Fruit fly (Drosophila melanogaster) whole organism, embryonic: ENCODE data around the gene Cpr78E.

ENCODE experiments used
- C15 ChIP-seq: fragments of 200-800 bp; sonication (Bioruptor generic); IDR thresholded peaks from 3 replicates; pipeline ENCODE4 v1.3.6; 2022; ENCODE audit warnings: missing biosample characterization, missing genetic modification characterization
- CG1024 ChIP-seq: fragments of 200-800 bp; sonication (Bioruptor generic); IDR thresholded peaks from 2 replicates; pipeline ENCODE4 v1.3.6; 2022; ENCODE audit warnings: missing biosample characterization, missing genetic modification characterization
- CG12659 ChIP-seq: fragments of 200-800 bp; sonication (Bioruptor generic); optimal IDR thresholded peaks from 3 replicates; lab custom pipeline; 2017; ENCODE audit warnings: mild to moderate bottlenecking, missing biosample characterization, missing genetic modification reagents, missing genetic modification characterization
- CG14710 ChIP-seq: fragments of 200-800 bp; sonication (Bioruptor generic); optimal IDR thresholded peaks from 3 replicates; lab custom pipeline; 2019; ENCODE audit warnings: missing biosample characterization, mild to moderate bottlenecking, missing genetic modification characterization, moderate library complexity
- CG1602 ChIP-seq: fragments of 200-800 bp; sonication (Bioruptor generic); optimal IDR thresholded peaks from 3 replicates; lab custom pipeline; 2016; ENCODE audit warnings: missing biosample characterization, missing genetic modification characterization
- CG1603 ChIP-seq: fragments of 200-800 bp; sonication (Bioruptor generic); optimal IDR thresholded peaks from 2 replicates; lab custom pipeline; 2019; ENCODE audit warnings: missing biosample characterization, mild to moderate bottlenecking, missing genetic modification characterization, moderate library complexity
- CG17802 ChIP-seq: fragments of 200-800 bp; sonication (Bioruptor generic); optimal IDR thresholded peaks from 2 replicates; lab custom pipeline; 2018; ENCODE audit warnings: missing biosample characterization, mild to moderate bottlenecking, missing genetic modification characterization, moderate library complexity
- CG18262 ChIP-seq: fragments of 200-800 bp; optimal IDR thresholded peaks from 3 replicates; lab custom pipeline; 2019; ENCODE audit warnings: missing biosample characterization, mild to moderate bottlenecking, missing genetic modification characterization, moderate library complexity
- CG18764 ChIP-seq: fragments of 200-800 bp; sonication (Bioruptor generic); optimal IDR thresholded peaks from 3 replicates; lab custom pipeline; 2016; ENCODE audit warnings: missing biosample characterization, missing genetic modification characterization
- CG2120 ChIP-seq: fragments of 200-800 bp; sonication (Bioruptor generic); optimal IDR thresholded peaks from 3 replicates; lab custom pipeline; 2016; ENCODE audit warnings: missing biosample characterization, missing genetic modification characterization
- CG30403 ChIP-seq: fragments of 200-800 bp; sonication (Bioruptor generic); optimal IDR thresholded peaks from 3 replicates; lab custom pipeline; 2016; ENCODE audit warnings: missing biosample characterization, missing genetic modification characterization
- CG30431 ChIP-seq: fragments of 200-800 bp; sonication (Bioruptor generic); optimal IDR thresholded peaks from 2 replicates; lab custom pipeline; 2017; ENCODE audit warnings: missing biosample characterization, missing genetic modification characterization
- CG32532 ChIP-seq: fragments of 200-800 bp; sonication (Bioruptor generic); IDR thresholded peaks from 2 replicates; pipeline ENCODE4 v1.3.6; 2022; ENCODE audit warnings: missing biosample characterization, missing genetic modification characterization
- CG34422 ChIP-seq: fragments of 200-800 bp; sonication (Bioruptor generic); IDR thresholded peaks from 3 replicates; pipeline ENCODE4 v1.3.6; 2022; ENCODE audit warnings: missing biosample characterization, missing genetic modification characterization
- CG4730 ChIP-seq: fragments of 200-800 bp; sonication (Bioruptor generic); IDR thresholded peaks from 2 replicates; pipeline ENCODE4 v1.3.6; 2022; ENCODE audit warnings: missing biosample characterization, missing genetic modification characterization
- CG5245 ChIP-seq: fragments of 200-800 bp; sonication (Bioruptor generic); optimal IDR thresholded peaks from 3 replicates; lab custom pipeline; 2016; ENCODE audit warnings: missing biosample characterization, missing genetic modification characterization
- CG7745 ChIP-seq: fragments of 200-800 bp; sonication (Bioruptor generic); optimal IDR thresholded peaks from 2 replicates; lab custom pipeline; 2018; ENCODE audit warnings: missing biosample characterization, mild to moderate bottlenecking, missing genetic modification characterization, moderate library complexity
- CG9215 ChIP-seq: fragments of 200-800 bp; sonication (Bioruptor generic); IDR thresholded peaks from 2 replicates; pipeline ENCODE4 v1.3.6; 2022; ENCODE audit warnings: missing biosample characterization, missing genetic modification characterization
- CG9437 ChIP-seq: fragments of 200-800 bp; sonication (Bioruptor generic); optimal IDR thresholded peaks from 2 replicates; lab custom pipeline; 2018; ENCODE audit warnings: missing biosample characterization, mild to moderate bottlenecking, missing genetic modification characterization
- D19B ChIP-seq: fragments of 200-800 bp; sonication (Bioruptor generic); optimal IDR thresholded peaks from 2 replicates; lab custom pipeline; 2017; ENCODE audit warnings: missing biosample characterization, mild to moderate bottlenecking, missing genetic modification characterization
- Doc2 ChIP-seq: fragments of 200-800 bp; sonication (Bioruptor generic); IDR thresholded peaks from 2 replicates; pipeline ENCODE4 v1.3.6; 2022; ENCODE audit warnings: missing biosample characterization, missing genetic modification characterization
- H15 ChIP-seq: fragments of 200-800 bp; sonication (Bioruptor generic); IDR thresholded peaks from 3 replicates; pipeline ENCODE4 v1.3.6; 2022; ENCODE audit warnings: missing biosample characterization, missing genetic modification characterization
- HmgD ChIP-seq: fragments of 200-800 bp; sonication (Bioruptor generic); optimal IDR thresholded peaks from 3 replicates; lab custom pipeline; 2016; ENCODE audit warnings: missing biosample characterization, missing genetic modification characterization
- Hmr ChIP-seq: fragments of 200-800 bp; sonication (Bioruptor generic); optimal IDR thresholded peaks from 3 replicates; lab custom pipeline; 2017; ENCODE audit warnings: mild to moderate bottlenecking, missing biosample characterization, missing genetic modification reagents, missing genetic modification characterization
- Jarid2 ChIP-seq: fragments of 200-800 bp; sonication (Bioruptor generic); optimal IDR thresholded peaks from 3 replicates; lab custom pipeline; 2017; ENCODE audit warnings: mild to moderate bottlenecking, missing biosample characterization, missing genetic modification reagents, missing genetic modification characterization
- Kr ChIP-seq: fragments of 200-800 bp; sonication (Bioruptor generic); optimal IDR thresholded peaks from 2 replicates; lab custom pipeline; 2017; ENCODE audit warnings: missing biosample characterization, mild to moderate bottlenecking, missing genetic modification characterization
- Lhr ChIP-seq: fragments of 200-800 bp; sonication (Bioruptor generic); optimal IDR thresholded peaks from 3 replicates; lab custom pipeline; 2017; ENCODE audit warnings: mild to moderate bottlenecking, missing biosample characterization, missing genetic modification reagents, missing genetic modification characterization
- Mes4 ChIP-seq: fragments of 200-800 bp; sonication (Bioruptor generic); optimal IDR thresholded peaks from 2 replicates; lab custom pipeline; 2016; ENCODE audit warnings: missing biosample characterization, missing genetic modification characterization
- al ChIP-seq: fragments of 200-800 bp; sonication (Bioruptor generic); IDR thresholded peaks from 2 replicates; pipeline ENCODE4 v1.3.6; 2022; ENCODE audit warnings: missing biosample characterization, missing genetic modification characterization
- az2 ChIP-seq: fragments of 200-800 bp; sonication (Bioruptor generic); optimal IDR thresholded peaks from 3 replicates; lab custom pipeline; 2016; ENCODE audit warnings: missing biosample characterization, missing genetic modification characterization
- corto ChIP-seq: fragments of 200-800 bp; sonication (Bioruptor generic); optimal IDR thresholded peaks from 2 replicates; lab custom pipeline; 2016; ENCODE audit warnings: missing biosample characterization, mild to moderate bottlenecking, missing genetic modification characterization, moderate library complexity
- cwo ChIP-seq: fragments of 200-800 bp; sonication (Bioruptor generic); optimal IDR thresholded peaks from 3 replicates; lab custom pipeline; 2017; ENCODE audit warnings: missing biosample characterization, missing genetic modification characterization, mild to moderate bottlenecking, moderate library complexity, missing genetic modification reagents
- dpn ChIP-seq, 2 experiments: fragments of 200-800 bp; sonication (Bioruptor generic); optimal IDR thresholded peaks; 3 replicates each; lab custom pipeline; 2016; ENCODE audit warnings: missing biosample characterization in 2 of 2, missing genetic modification characterization in 2 of 2
- dysf ChIP-seq: fragments of 200-800 bp; sonication (Bioruptor generic); IDR thresholded peaks from 3 replicates; pipeline ENCODE4 v1.3.6; 2022; ENCODE audit warnings: missing biosample characterization, missing genetic modification characterization
- emc ChIP-seq: fragments of 200-800 bp; sonication (Bioruptor generic); optimal IDR thresholded peaks from 2 replicates; lab custom pipeline; 2016; ENCODE audit warnings: missing biosample characterization, missing genetic modification characterization
- eyg ChIP-seq: fragments of 200-800 bp; sonication (Bioruptor generic); optimal IDR thresholded peaks from 3 replicates; lab custom pipeline; 2016; ENCODE audit warnings: missing biosample characterization, missing genetic modification characterization
- fd102C ChIP-seq: fragments of 200-800 bp; sonication (Bioruptor generic); optimal IDR thresholded peaks from 2 replicates; lab custom pipeline; 2018; ENCODE audit warnings: missing biosample characterization, mild to moderate bottlenecking, missing genetic modification characterization, moderate library complexity
- fd96Cb ChIP-seq: fragments of 200-800 bp; sonication (Bioruptor generic); optimal IDR thresholded peaks from 2 replicates; lab custom pipeline; 2018; ENCODE audit warnings: missing biosample characterization, mild to moderate bottlenecking, missing genetic modification characterization, moderate library complexity
- fu2 ChIP-seq: fragments of 200-800 bp; sonication (Bioruptor generic); optimal IDR thresholded peaks from 2 replicates; lab custom pipeline; 2016; ENCODE audit warnings: missing biosample characterization, missing genetic modification characterization
- hth ChIP-seq: fragments of >200 bp; optimal IDR thresholded peaks from 2 replicates; lab custom pipeline; 2017; ENCODE audit warnings: inconsistent platforms
- nerfin-2 ChIP-seq: fragments of 200-800 bp; sonication (Bioruptor generic); IDR thresholded peaks from 2 replicates; pipeline ENCODE4 v1.3.6; 2022; ENCODE audit warnings: missing biosample characterization, missing genetic modification characterization; ENCODE audit not compliant: partially characterized antibody
- pb ChIP-seq: fragments of 200-800 bp; sonication (Bioruptor generic); optimal IDR thresholded peaks from 3 replicates; lab custom pipeline; 2016; ENCODE audit warnings: missing biosample characterization, missing genetic modification characterization
- pita ChIP-seq: fragments of 200-800 bp; sonication (Bioruptor generic); optimal IDR thresholded peaks from 2 replicates; lab custom pipeline; 2017; ENCODE audit warnings: missing biosample characterization, mild to moderate bottlenecking, missing genetic modification characterization
- pros ChIP-seq: fragments of 200-800 bp; sonication (Bioruptor generic); optimal IDR thresholded peaks from 3 replicates; lab custom pipeline; 2019; ENCODE audit warnings: missing biosample characterization, mild to moderate bottlenecking, missing genetic modification characterization, moderate library complexity
- repo ChIP-seq: fragments of 200-800 bp; sonication (Bioruptor generic); optimal IDR thresholded peaks from 2 replicates; lab custom pipeline; 2016; ENCODE audit warnings: missing biosample characterization, missing genetic modification characterization
- ro ChIP-seq: fragments of 200-800 bp; sonication (Bioruptor generic); IDR thresholded peaks from 2 replicates; pipeline ENCODE4 v1.3.6; 2022; ENCODE audit warnings: missing biosample characterization, missing genetic modification characterization
- slou ChIP-seq: fragments of 200-800 bp; sonication (Bioruptor generic); optimal IDR thresholded peaks from 3 replicates; lab custom pipeline; 2016; ENCODE audit warnings: missing biosample characterization, missing genetic modification characterization
- sr ChIP-seq: fragments of 200-800 bp; sonication (Bioruptor generic); IDR thresholded peaks from 3 replicates; pipeline ENCODE4 v1.3.6; 2022; ENCODE audit warnings: missing biosample characterization, missing genetic modification characterization
- ssp ChIP-seq: fragments of 200-800 bp; sonication (Bioruptor generic); IDR thresholded peaks from 2 replicates; pipeline ENCODE4 v1.3.6; 2022; ENCODE audit warnings: missing biosample characterization, missing genetic modification characterization
- stc ChIP-seq: fragments of 200-800 bp; sonication (Bioruptor generic); IDR thresholded peaks from 2 replicates; pipeline ENCODE4 v1.3.6; 2022; ENCODE audit warnings: missing biosample characterization, missing genetic modification characterization
- toy ChIP-seq: fragments of 200-800 bp; sonication (Bioruptor generic); IDR thresholded peaks from 2 replicates; pipeline ENCODE4 v1.3.6; 2022; ENCODE audit warnings: missing biosample characterization, missing genetic modification characterization
- wdn ChIP-seq: fragments of 200-800 bp; sonication (Bioruptor generic); IDR thresholded peaks from 2 replicates; pipeline ENCODE4 v1.3.6; 2022; ENCODE audit warnings: missing biosample characterization, missing genetic modification characterization

The Cpr78E gene

dm6 chr3L:21679687-21680086 is 12.9 kb upstream of the Cpr78E start, which contains the start of the genes Als2 and CG11248 (continued):
- no peak for TF ChIP-seq Hmr (GFP tag; lab: Kevin White, UChicago)
- peak; percentile 43 for TF ChIP-seq eyg
- peak; percentile 73 for TF ChIP-seq CG18262
- peak; percentile 64 for TF ChIP-seq CG9215
- TF ChIP-seq CG2120, result peak; percentile 87
- 0 out of 2 replicates have a peak, but pooled peaks have one; percentile 41 for TF ChIP-seq CG4730
- TF ChIP-seq CG34422, result peak; percentile 69; the same call in 2 of the 3 replicates
- TF ChIP-seq fd96Cb (tag; lab: Kevin White, UChicago), result peak; percentile 66
- TF ChIP-seq CG30403 (GFP tag; lab: Kevin White, UChicago), result peak; percentile 85
- TF ChIP-seq CG1602 (GFP tag; lab: Kevin White, UChicago), result peak; percentile 81
- TF ChIP-seq CG1024 (GFP tag; lab: Robert Waterston, UW), result peak; percentile 14; the same call in 1 of the 2 replicates
- TF ChIP-seq CG32532 (GFP tag; lab: Robert Waterston, UW), result peak; percentile 73
- no peak for TF ChIP-seq CG1603
- TF ChIP-seq ro, result no peak
- peak; percentile 63; the same call in 1 of the 2 replicates for TF ChIP-seq al (GFP tag; lab: Robert Waterston, UW)
- peak; percentile 49; the same call in 1 of the 3 replicates for TF ChIP-seq C15 (GFP tag; lab: Robert Waterston, UW)
- TF ChIP-seq slou, result no peak
- TF ChIP-seq CG9437, result peak; percentile 24
- TF ChIP-seq wdn (GFP tag; lab: Robert Waterston, UW), result peak; percentile 33; the same call in 1 of the 2 replicates
- TF ChIP-seq pita (GFP tag; lab: Kevin White, UChicago), result no peak
- no peak for TF ChIP-seq Jarid2 (GFP tag; lab: Kevin White, UChicago)
- TF ChIP-seq fu2, result peak; percentile 63
- TF ChIP-seq hth (lab: Kevin White, UChicago), result no peak
- TF ChIP-seq emc, result peak; percentile 32
- no peak for TF ChIP-seq CG7745 (tag; lab: Kevin White, UChicago)
- peak; percentile 23 for TF ChIP-seq repo (GFP tag; lab: Kevin White, UChicago)
- no peak for TF ChIP-seq HmgD (GFP tag; lab: Kevin White, UChicago)
- TF ChIP-seq Kr (GFP tag; lab: Kevin White, UChicago), result no peak
- TF ChIP-seq CG18764 (GFP tag; lab: Kevin White, UChicago), result peak; percentile 50
- no peak for TF ChIP-seq fd102C (GFP tag; lab: Kevin White, UChicago)
- TF ChIP-seq CG14710 (tag; lab: Kevin White, UChicago), result peak; percentile 88
- peak; percentile 76 for TF ChIP-seq dysf (GFP tag; lab: Robert Waterston, UW)
- TF ChIP-seq CG17802, result peak; percentile 50
- TF ChIP-seq Lhr (GFP tag; lab: Kevin White, UChicago), result peak; percentile 71
- TF ChIP-seq ssp, result peak; percentile 78
- peak; percentile 7 for TF ChIP-seq Mes4 (GFP tag; lab: Kevin White, UChicago)
- no peak for TF ChIP-seq cwo
- TF ChIP-seq CG12659 (GFP tag; lab: Kevin White, UChicago), result peak; percentile 79
- TF ChIP-seq H15 (GFP tag; lab: Robert Waterston, UW), result no peak; the same call in 2 of the 3 replicates
- TF ChIP-seq nerfin-2, result no peak
- no peak for TF ChIP-seq pros (GFP tag; lab: Kevin White, UChicago)
- TF ChIP-seq corto (GFP tag; lab: Kevin White, UChicago), result no peak
- no peak for TF ChIP-seq D19B
- TF ChIP-seq pb, result no peak
- 0 out of 2 replicates have a peak, but pooled peaks have one; percentile 22 for TF ChIP-seq stc (GFP tag; lab: Robert Waterston, UW)
- no peak for TF ChIP-seq toy (GFP tag; lab: Robert Waterston, UW)
- no peak for TF ChIP-seq sr (GFP tag; lab: Robert Waterston, UW)
- peak; percentile 77 for TF ChIP-seq az2
- TF ChIP-seq dpn (GFP tag; optimal IDR thresholded peaks at IDR 0.05; lab: Kevin White, UChicago), result peak; percentile 69 to 77
- no peak for TF ChIP-seq Doc2 (GFP tag; lab: Robert Waterston, UW)
- TF ChIP-seq CG5245, result peak; percentile 51
- peak; percentile 50 for TF ChIP-seq CG30431 (GFP tag; lab: Kevin White, UChicago)
